Fruit fly (Drosophila melanogaster) whole organism: ENCODE data around the gene up.

ENCODE experiments used
- CG8478 ChIP-seq: fragments of >200 bp; optimal IDR thresholded peaks from 2 replicates; lab custom pipeline; 2018; ENCODE audit warnings: inconsistent platforms
- Dll ChIP-seq: fragments of >200 bp; optimal IDR thresholded peaks from 2 replicates; lab custom pipeline; 2017
- EcR ChIP-seq, 2 experiments: fragments of >200 bp; optimal IDR thresholded peaks; 2 replicates each; lab custom pipeline; 2017; ENCODE audit warnings: missing biosample characterization in 2 of 2, missing genetic modification characterization in 2 of 2, missing genetic modification reagents in 2 of 2
- pan ChIP-seq: fragments of >200 bp; optimal IDR thresholded peaks from 2 replicates; lab custom pipeline; 2017
- psq ChIP-seq: fragments of >200 bp; optimal IDR thresholded peaks from 2 replicates; lab custom pipeline; 2017
- usp ChIP-seq: fragments of >200 bp; optimal IDR thresholded peaks from 2 replicates; lab custom pipeline; 2017; ENCODE audit warnings: missing biosample characterization, missing genetic modification characterization, mixed read lengths

The up gene

dm6 chrX:13602071-13602858 is at the start of gene up:
Gene up, minus strand, starts transcription at chrX:13602578.
- TF ChIP-seq psq (no peak), usp (no peak), CG8478 (no peak), Dll (lab: Kevin White, UChicago) (no peak), EcR (GFP tag; optimal IDR thresholded peaks at IDR 0.05; lab: Kevin White, UChicago) (no peak), pan (lab: Kevin White, UChicago) (no peak)

DNA sequence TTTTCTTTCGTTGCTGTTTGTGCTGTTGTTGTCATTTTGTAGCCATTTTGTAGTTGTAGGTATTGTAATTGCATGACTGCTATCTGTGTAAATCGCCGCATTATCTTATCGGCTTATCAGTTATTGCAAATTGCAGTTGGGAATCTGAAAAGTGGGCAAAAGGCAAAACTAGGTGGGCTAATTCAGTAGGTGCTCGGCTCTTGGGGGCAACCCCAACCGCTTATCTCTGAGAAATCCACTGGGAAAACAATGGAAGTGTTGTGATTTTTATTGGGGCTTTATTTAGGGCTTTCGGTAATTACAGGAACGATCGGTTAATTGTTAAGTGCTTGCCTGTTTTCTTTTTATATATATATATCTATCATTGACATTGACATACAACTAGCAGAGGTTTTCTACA is 48.8 kb upstream of the up start:
- TF ChIP-seq CG8478: no peak

- TF ChIP-seq EcR (GFP tag; optimal IDR thresholded peaks at IDR 0.05; lab: Kevin White, UChicago) (no peak), CG8478 (no peak), psq (no peak), usp (no peak), pan (lab: Kevin White, UChicago) (no peak), Dll (lab: Kevin White, UChicago) (no peak)
Measured at dm6 chrX:13649801-13650200, 47.4 kb upstream of the up start.

DNA sequence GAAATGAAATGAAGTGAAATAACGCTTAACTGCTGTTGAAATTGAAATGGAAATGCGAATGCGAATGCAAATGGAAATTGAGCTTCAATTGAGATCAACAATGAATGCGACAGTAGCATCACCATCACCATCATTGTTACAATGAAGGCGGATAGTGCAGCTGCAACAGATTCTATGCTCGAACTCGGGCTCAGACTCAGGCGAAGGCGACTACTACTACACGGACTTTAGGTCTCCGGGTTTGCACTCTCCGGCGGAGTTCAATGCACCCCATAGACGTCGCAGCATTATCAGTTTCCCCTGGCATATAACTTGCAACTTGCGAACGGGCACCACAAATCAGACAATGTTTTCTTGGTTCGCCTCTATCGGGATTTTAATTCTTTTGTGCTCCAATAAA is 46.4 kb upstream of the up start:
- TF ChIP-seq pan (lab: Kevin White, UChicago) (no peak), Dll (lab: Kevin White, UChicago) (no peak)

dm6 chrX:13646175-13646574 is 43.8 kb upstream of the up start:
- TF ChIP-seq usp (no peak), EcR (GFP tag; optimal IDR thresholded peaks at IDR 0.05; lab: Kevin White, UChicago) (no peak), pan (lab: Kevin White, UChicago) (no peak), psq (no peak)

- TF ChIP-seq usp (no peak), Dll (lab: Kevin White, UChicago) (no peak), CG8478 (no peak), pan (lab: Kevin White, UChicago) (no peak), EcR (GFP tag; optimal IDR thresholded peaks at IDR 0.05; lab: Kevin White, UChicago) (no peak), psq (no peak)
Measured at dm6 chrX:13644696-13645393, 42.5 kb upstream of the up start.

dm6 chrX:13643961-13644360 is 41.6 kb upstream of the up start:
- no peak for TF ChIP-seq Dll (lab: Kevin White, UChicago)
- no peak for TF ChIP-seq EcR (GFP tag; optimal IDR thresholded peaks at IDR 0.05; lab: Kevin White, UChicago)
- TF ChIP-seq CG8478: no peak
- no peak for TF ChIP-seq psq
- no peak for TF ChIP-seq pan (lab: Kevin White, UChicago)
- no peak for TF ChIP-seq usp

DNA sequence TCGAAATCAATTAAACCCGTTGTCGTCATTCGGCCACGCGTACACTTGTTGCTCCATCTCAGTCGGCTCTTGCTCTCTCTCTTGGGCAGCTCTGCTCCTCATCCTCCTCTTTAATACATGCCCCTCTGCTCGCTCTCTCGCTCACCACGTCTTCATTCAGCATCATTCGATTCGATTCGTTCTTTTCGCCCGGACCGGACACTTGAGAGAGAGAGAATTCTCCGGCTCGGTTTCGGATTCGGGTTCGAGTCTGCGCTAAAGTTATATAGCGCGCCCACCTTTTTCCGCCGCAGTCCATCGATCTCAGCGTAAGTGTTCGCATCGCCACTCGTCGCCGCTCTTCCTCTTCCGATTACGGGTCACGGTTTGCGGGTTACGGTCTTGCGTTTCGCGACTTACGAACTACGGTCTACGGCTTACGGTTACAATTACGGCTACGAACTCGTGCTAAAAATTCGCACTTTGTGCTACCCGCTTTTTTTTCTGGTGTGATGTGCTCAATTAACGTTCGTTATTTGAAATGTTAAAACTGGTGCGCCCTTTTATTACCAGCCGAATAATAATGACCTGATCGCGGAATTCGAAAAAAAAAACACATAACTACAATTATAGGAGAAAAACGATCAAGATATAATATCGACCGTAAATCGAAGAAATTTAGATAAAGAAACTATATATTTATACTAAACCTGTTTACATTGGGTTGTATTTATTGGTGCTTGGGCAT is 39.7 kb upstream of the up start:
- TF ChIP-seq usp (no peak), psq (no peak), EcR (GFP tag; optimal IDR thresholded peaks at IDR 0.05; lab: Kevin White, UChicago) (peak in 1 of 2 experiments; percentile 22)

DNA sequence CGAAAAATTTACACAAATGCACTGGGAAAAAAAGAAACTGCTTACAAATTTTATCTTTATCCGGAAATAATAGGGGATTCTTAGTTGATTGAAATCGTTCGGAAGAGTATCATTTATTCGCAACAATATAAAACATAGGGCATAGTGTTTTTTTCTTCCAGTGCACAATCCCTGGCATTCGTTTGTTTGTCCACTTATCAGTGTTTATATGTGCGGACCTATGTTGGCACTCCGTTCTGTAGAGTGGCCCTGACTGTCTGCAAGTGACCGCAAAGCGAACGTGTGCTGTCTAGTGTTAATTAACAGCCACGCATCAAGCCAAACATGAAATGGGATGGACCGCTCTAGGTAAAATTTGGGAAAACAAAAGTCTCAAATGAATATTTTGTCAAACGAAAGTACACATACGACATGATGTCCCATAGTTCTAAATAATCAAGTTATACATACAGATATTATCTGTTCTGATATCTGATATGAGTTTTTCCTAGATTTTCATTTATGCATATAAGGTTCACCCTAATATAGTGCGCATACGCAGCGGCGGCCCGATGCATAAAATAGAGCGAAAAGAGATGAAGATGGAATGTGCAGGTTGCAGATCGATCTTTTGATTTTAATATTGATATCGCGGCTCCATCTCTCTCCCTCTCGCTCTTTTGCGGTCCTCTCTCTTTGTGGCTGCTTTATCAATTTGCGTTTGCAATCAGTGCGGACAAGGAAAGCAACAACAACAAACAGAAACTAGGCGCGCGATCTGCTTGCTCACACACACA is 38.9 kb upstream of the up start:
- TF ChIP-seq CG8478: no peak

- no peak for TF ChIP-seq EcR (GFP tag; optimal IDR thresholded peaks at IDR 0.05; lab: Kevin White, UChicago)
- no peak for TF ChIP-seq CG8478
- no peak for TF ChIP-seq pan (lab: Kevin White, UChicago)
- no peak for TF ChIP-seq Dll (lab: Kevin White, UChicago)
- no peak for TF ChIP-seq psq
- no peak for TF ChIP-seq usp
Measured at dm6 chrX:13640692-13641011, 38.3 kb upstream of the up start.

DNA sequence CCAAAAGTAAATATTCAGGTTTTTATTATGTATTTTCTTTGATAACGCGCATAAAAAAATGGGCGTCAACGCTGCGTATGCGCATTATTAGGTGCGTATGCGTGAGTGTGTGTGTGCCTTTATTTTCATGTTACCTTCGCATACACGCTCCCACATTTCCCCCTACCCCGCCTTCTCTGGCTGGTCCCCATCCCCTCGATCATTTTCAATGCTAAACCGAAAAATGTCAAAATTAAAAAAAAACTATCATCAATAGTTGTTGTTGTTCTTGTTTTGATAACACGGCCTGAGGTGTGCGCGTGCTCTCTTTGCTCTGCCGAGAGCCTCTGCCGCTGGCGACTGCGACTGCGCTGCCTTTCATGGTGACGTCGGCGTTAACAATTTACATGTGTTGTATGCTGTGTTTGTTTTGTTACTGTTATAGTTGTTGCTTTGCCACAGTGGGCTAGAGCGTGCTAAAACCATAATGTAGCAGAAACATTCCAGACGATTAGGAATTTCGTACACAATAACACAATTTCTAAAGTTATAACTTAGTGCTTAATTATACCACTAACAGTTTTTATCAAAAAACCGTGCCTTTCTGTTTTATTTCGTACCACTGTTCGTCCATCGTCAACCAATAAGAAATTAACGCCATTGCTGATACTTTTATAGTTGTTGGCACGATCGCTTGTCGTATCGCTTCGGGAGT is 37.8 kb upstream of the up start:
- no peak for TF ChIP-seq usp
- TF ChIP-seq psq: no peak
- TF ChIP-seq pan (lab: Kevin White, UChicago): no peak
- no peak for TF ChIP-seq EcR (GFP tag; optimal IDR thresholded peaks at IDR 0.05; lab: Kevin White, UChicago)
- no peak for TF ChIP-seq CG8478
- TF ChIP-seq Dll (lab: Kevin White, UChicago): no peak

DNA sequence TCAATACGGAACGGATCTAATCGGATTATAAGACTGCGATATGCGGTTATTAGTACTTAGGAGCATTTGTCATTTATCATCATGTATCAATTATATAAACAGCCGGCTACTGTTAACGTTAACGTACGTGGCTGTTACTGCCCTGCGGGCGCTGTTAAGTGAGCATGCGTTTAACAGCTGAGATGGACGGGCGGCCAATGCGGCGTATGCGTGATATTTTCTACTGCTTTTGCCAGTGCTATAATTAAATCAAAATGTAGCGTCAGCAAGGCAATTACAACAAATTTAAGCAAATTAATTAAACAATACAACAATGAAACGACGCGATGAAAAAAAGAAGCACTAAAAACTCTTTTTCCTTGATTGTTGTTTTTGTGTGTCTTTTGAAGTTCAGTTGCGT is 35.2 kb upstream of the up start:
- no peak for TF ChIP-seq Dll (lab: Kevin White, UChicago)
- TF ChIP-seq EcR (GFP tag; optimal IDR thresholded peaks at IDR 0.05; lab: Kevin White, UChicago): no peak
- TF ChIP-seq usp: no peak
- TF ChIP-seq psq: no peak
- no peak for TF ChIP-seq pan (lab: Kevin White, UChicago)
- TF ChIP-seq CG8478: no peak
